Fruit fly (Drosophila melanogaster) S2 (cell line): Measurements from ENCODE around the gene CG13102.

Source experiments
- CG8478 ChIP-seq: fragments of >200 bp; optimal IDR thresholded peaks from 2 replicates; lab custom pipeline; 2018
- CTCF ChIP-seq, 2 experiments: fragments of >200 bp; optimal IDR thresholded peaks; 2 replicates each; lab custom pipeline; 2018

CG13102 gene

dm6 chr2L:8997285-8997684 lies 14.7 kb upstream of the CG13102 start, which contains the start of the genes alien and CG18661:
alien (minus strand) TSS chr2L:8997379.
CG18661 (plus strand) TSS chr2L:8997605.
- TF ChIP-seq CG8478 (lab: Kevin White, UChicago) (no peak), CTCF (optimal IDR thresholded peaks at IDR 0.05; lab: Kevin White, UChicago) (peak; percentile 16 to 48)

dm6 chr2L:8998237-8998636 lies 13.8 kb upstream of the CG13102 start, which contains the start of gene Try29F:
Try29F (plus strand) TSS chr2L:8998537.
- TF ChIP-seq CG8478 (lab: Kevin White, UChicago) (no peak), CTCF (optimal IDR thresholded peaks at IDR 0.05; lab: Kevin White, UChicago) (no peak)

dm6 chr2L:9010267-9010666 lies 1.7 kb upstream of the CG13102 start, which contains the start of gene CG9568:
CG9568 (plus strand) TSS chr2L:9010583.
- TF ChIP-seq CG8478 (lab: Kevin White, UChicago) (no peak), CTCF (optimal IDR thresholded peaks at IDR 0.05; lab: Kevin White, UChicago) (no peak)

- TF ChIP-seq CG8478 (lab: Kevin White, UChicago) (no peak), CTCF (optimal IDR thresholded peaks at IDR 0.05; lab: Kevin White, UChicago) (no peak)
These were observed 2.0 kb downstream of the CG13102 start, which contains the start of gene Rcd-1r for dm6 chr2L:9013968-9014367. Rcd-1r (minus strand) TSS chr2L:9014068.

- TF ChIP-seq CG8478 (lab: Kevin White, UChicago) (no peak), CTCF (optimal IDR thresholded peaks at IDR 0.05; lab: Kevin White, UChicago) (no peak)
These were observed 7.5 kb downstream of the CG13102 start for dm6 chr2L:9019438-9019837.

- TF ChIP-seq CTCF (optimal IDR thresholded peaks at IDR 0.05; lab: Kevin White, UChicago) (no peak), CG8478 (lab: Kevin White, UChicago) (no peak)
These were observed 14.2 kb downstream of the CG13102 start for dm6 chr2L:9026157-9026556.

dm6 chr2L:9031736-9032135 lies 19.7 kb downstream of the CG13102 start, which contains the start of gene CG9582:
CG9582 (minus strand) TSS chr2L:9031836.
- TF ChIP-seq CTCF (optimal IDR thresholded peaks at IDR 0.05; lab: Kevin White, UChicago), result no peak
- no peak for TF ChIP-seq CG8478 (lab: Kevin White, UChicago)
